Worm (Caenorhabditis elegans): ENCODE results near the gene Y15E3A.5.

Y15E3A.5 gene

ce11 chrX:15339807-15340596, at the start of gene Y15E3A.5:
Gene Y15E3A.5, plus strand, starts transcription at chrX:15340558.
- TF ChIP-seq elt-2 (tag; optimal IDR thresholded peaks at IDR 0.05) = peak; percentile 66
- TF ChIP-seq unc-3 (GFP tag; conservative IDR thresholded peaks at IDR 0.05) = no peak
- no peak for TF ChIP-seq unc-3 (tag; optimal IDR thresholded peaks at IDR 0.05)
- no peak for TF ChIP-seq sdc-2 (tag; optimal IDR thresholded peaks at IDR 0.05)
- TF ChIP-seq che-1 (tag; optimal IDR thresholded peaks at IDR 0.05) = no peak
- no peak for TF ChIP-seq ceh-6 (GFP tag; optimal IDR thresholded peaks at IDR 0.05)

ce11 chrX:15297396-15297827, 42.9 kb upstream of the Y15E3A.5 start:
- TF ChIP-seq unc-3 (GFP tag; conservative IDR thresholded peaks at IDR 0.05) (0 out of 2 replicates have a peak, but pooled peaks have one; percentile 31), unc-3 (tag; optimal IDR thresholded peaks at IDR 0.05) (peak; percentile 59), pqm-1 (tag; optimal IDR thresholded peaks at IDR 0.05) (no peak), ceh-31 (tag; optimal IDR thresholded peaks at IDR 0.05) (no peak), ceh-48 (tag; optimal IDR thresholded peaks at IDR 0.05) (peak; percentile 42), pha-2 (tag; optimal IDR thresholded peaks at IDR 0.05) (peak; percentile 63), Y22D7AL.16 (tag; optimal IDR thresholded peaks at IDR 0.05) (peak; percentile 15), hlh-15 (tag; optimal IDR thresholded peaks at IDR 0.05) (no peak), fax-1 (tag; optimal IDR thresholded peaks at IDR 0.05) (peak; percentile 37), elt-4 (tag; optimal IDR thresholded peaks at IDR 0.05) (no peak), ceh-6 (GFP tag; optimal IDR thresholded peaks at IDR 0.05) (peak; percentile 79), sdc-2 (tag; optimal IDR thresholded peaks at IDR 0.05) (peak; percentile 75), ceh-19 (GFP tag; optimal IDR thresholded peaks at IDR 0.05) (peak; percentile 63), unc-86 (tag; optimal IDR thresholded peaks at IDR 0.05) (peak; percentile 28), ceh-2 (tag; optimal IDR thresholded peaks at IDR 0.05) (peak; percentile 64), ceh-45 (GFP tag; IDR thresholded peaks at IDR 0.05) (no peak), fkh-6 (tag; optimal IDR thresholded peaks at IDR 0.05) (peak; percentile 1), ceh-9 (tag; optimal IDR thresholded peaks at IDR 0.05) (peak; percentile 36), che-1 (tag; optimal IDR thresholded peaks at IDR 0.05) (peak; percentile 74), zip-5 (tag; optimal IDR thresholded peaks at IDR 0.05) (peak; percentile 38), K02D7.2 (tag; optimal IDR thresholded peaks at IDR 0.05) (no peak), ref-2 (tag; optimal IDR thresholded peaks at IDR 0.05) (no peak), hlh-8 (tag; optimal IDR thresholded peaks at IDR 0.05) (peak; percentile 5), hlh-6 (tag; optimal IDR thresholded peaks at IDR 0.05) (peak; percentile 75), tbx-2 (tag; optimal IDR thresholded peaks at IDR 0.05) (peak; percentile 34), dmd-4 (tag; optimal IDR thresholded peaks at IDR 0.05; ENCODE audit: borderline replicate concordance) (no peak), eyg-1 (tag; optimal IDR thresholded peaks at IDR 0.05) (peak; percentile 23), C08G9.2 (tag; optimal IDR thresholded peaks at IDR 0.05) (peak; percentile 29), lim-6 (tag; optimal IDR thresholded peaks at IDR 0.05) (no peak), ttx-3 (tag; optimal IDR thresholded peaks at IDR 0.05) (peak; percentile 52), ets-4 (tag; optimal IDR thresholded peaks at IDR 0.05) (no peak), nhr-232 (tag; optimal IDR thresholded peaks at IDR 0.05) (peak; percentile 56), dve-1 (tag; optimal IDR thresholded peaks at IDR 0.05) (peak; percentile 58), unc-55 (GFP tag; optimal IDR thresholded peaks at IDR 0.05) (no peak), unc-42 (tag; optimal IDR thresholded peaks at IDR 0.05) (no peak), sox-4 (tag; optimal IDR thresholded peaks at IDR 0.05) (peak; percentile 19), npax-4 (tag; optimal IDR thresholded peaks at IDR 0.05) (peak; percentile 37), odd-2 (tag; optimal IDR thresholded peaks at IDR 0.05) (peak; percentile 27), mec-3 (tag; optimal IDR thresholded peaks at IDR 0.05; ENCODE audit: borderline replicate concordance) (no peak), pha-4 (tag; optimal IDR thresholded peaks at IDR 0.05) (no peak), gmeb-2 (tag; optimal IDR thresholded peaks at IDR 0.05) (peak; percentile 74), madf-2 (tag; optimal IDR thresholded peaks at IDR 0.05) (peak; percentile 44), nhr-11 (tag; optimal IDR thresholded peaks at IDR 0.05) (no peak), ceh-14 (tag; optimal IDR thresholded peaks at IDR 0.05) (peak; percentile 37), ahr-1 (tag; optimal IDR thresholded peaks at IDR 0.05) (no peak), pag-3 (tag; optimal IDR thresholded peaks at IDR 0.05; ENCODE audit: borderline replicate concordance) (no peak), tbx-7 (tag; optimal IDR thresholded peaks at IDR 0.05) (no peak), sox-2 (GFP tag; IDR thresholded peaks at IDR 0.05) (peak; percentile 37)
